Worm (Caenorhabditis elegans) whole organism, mixed stage, embryonic: ENCODE results near the gene lev-9.

Experiments used
- cnd-1 ChIP-seq: fragments of 200-800 bp; sonication (Bioruptor generic); optimal IDR thresholded peaks from 2 replicates; lab custom pipeline; 2018; ENCODE audit warnings: mild to moderate bottlenecking, missing genetic modification characterization, missing compliant biosample characterization
- elt-1 ChIP-seq: sonication (generic microtip); optimal IDR thresholded peaks from 2 replicates; lab custom pipeline; 2017; ENCODE audit warnings: missing genetic modification characterization, mild to moderate bottlenecking, missing compliant biosample characterization, antibody characterized with exemption, moderate library complexity, borderline replicate concordance; ENCODE audit not compliant: insufficient read depth
- elt-3 ChIP-seq: fragments of 150-350 bp; optimal IDR thresholded peaks from 2 replicates; lab custom pipeline; 2014; ENCODE audit warnings: missing biosample characterization, missing genetic modification characterization
- nhr-12 ChIP-seq: fragments of 150-350 bp; optimal IDR thresholded peaks from 2 replicates; lab custom pipeline; 2014; ENCODE audit warnings: missing biosample characterization, missing genetic modification characterization
- nhr-28 ChIP-seq: fragments of 150-350 bp; optimal IDR thresholded peaks from 2 replicates; lab custom pipeline; 2014; ENCODE audit warnings: missing biosample characterization, missing genetic modification characterization
- nhr-76 ChIP-seq: sonication (generic microtip); optimal IDR thresholded peaks from 2 replicates; lab custom pipeline; 2017; ENCODE audit warnings: missing biosample characterization, missing genetic modification characterization
- pha-4 ChIP-seq: fragments of 150-350 bp; optimal IDR thresholded peaks from 2 replicates; lab custom pipeline; 2018; ENCODE audit warnings: missing biosample characterization, missing genetic modification reagents, missing genetic modification characterization
- snpc-4 ChIP-seq: fragments of 150-350 bp; optimal IDR thresholded peaks from 2 replicates; lab custom pipeline; 2014; ENCODE audit warnings: missing biosample characterization, missing genetic modification characterization
- sptf-1 ChIP-seq: sonication (generic microtip); optimal IDR thresholded peaks from 2 replicates; lab custom pipeline; 2017; ENCODE audit warnings: mild to moderate bottlenecking, missing genetic modification characterization, moderate library complexity, missing compliant biosample characterization
- unc-39 ChIP-seq: fragments of 150-350 bp; optimal IDR thresholded peaks from 2 replicates; lab custom pipeline; 2014; ENCODE audit warnings: missing biosample characterization, missing genetic modification characterization
- unc-62 ChIP-seq: fragments of 150-350 bp; optimal IDR thresholded peaks from 2 replicates; lab custom pipeline; 2014; ENCODE audit warnings: missing biosample characterization, missing genetic modification reagents, missing genetic modification characterization

DNA sequence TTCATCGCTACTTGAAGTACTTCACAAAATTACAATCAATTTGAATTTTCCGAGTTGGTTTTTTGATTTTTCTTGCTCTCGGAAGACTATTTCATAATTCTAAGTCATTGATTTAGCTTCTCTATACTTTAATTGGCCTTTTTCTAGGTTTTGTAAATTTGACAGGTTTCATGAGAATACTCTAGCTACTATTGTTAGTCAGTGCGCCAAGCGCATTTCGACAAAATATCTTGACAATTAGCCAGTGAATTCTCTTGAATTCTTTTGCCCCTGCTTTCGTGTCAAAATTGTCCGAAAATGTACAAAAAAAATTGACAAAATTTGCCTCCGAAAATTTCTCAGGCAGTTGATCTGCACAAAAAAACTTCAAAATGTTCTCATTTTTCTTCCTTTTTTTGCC is 38.4 kb downstream of the lev-9 start:
- TF ChIP-seq nhr-12 (tag; lab: Kevin White, UChicago) (no peak), unc-62 (GFP tag; lab: Kevin White, UChicago) (no peak), elt-3 (tag; lab: Kevin White, UChicago) (no peak), sptf-1 (tag; lab: Kevin White, UChicago) (no peak), nhr-76 (tag; lab: Kevin White, UChicago) (no peak), elt-1 (tag; lab: Kevin White, UChicago) (no peak), unc-39 (tag; lab: Kevin White, UChicago) (no peak), nhr-28 (tag; lab: Kevin White, UChicago) (no peak), cnd-1 (tag; lab: Kevin White, UChicago) (no peak), snpc-4 (tag; lab: Kevin White, UChicago) (no peak), pha-4 (tag; lab: Kevin White, UChicago) (no peak)
